Worm (Caenorhabditis elegans): ENCODE data around the gene vps-39.

vps-39 gene

DNA sequence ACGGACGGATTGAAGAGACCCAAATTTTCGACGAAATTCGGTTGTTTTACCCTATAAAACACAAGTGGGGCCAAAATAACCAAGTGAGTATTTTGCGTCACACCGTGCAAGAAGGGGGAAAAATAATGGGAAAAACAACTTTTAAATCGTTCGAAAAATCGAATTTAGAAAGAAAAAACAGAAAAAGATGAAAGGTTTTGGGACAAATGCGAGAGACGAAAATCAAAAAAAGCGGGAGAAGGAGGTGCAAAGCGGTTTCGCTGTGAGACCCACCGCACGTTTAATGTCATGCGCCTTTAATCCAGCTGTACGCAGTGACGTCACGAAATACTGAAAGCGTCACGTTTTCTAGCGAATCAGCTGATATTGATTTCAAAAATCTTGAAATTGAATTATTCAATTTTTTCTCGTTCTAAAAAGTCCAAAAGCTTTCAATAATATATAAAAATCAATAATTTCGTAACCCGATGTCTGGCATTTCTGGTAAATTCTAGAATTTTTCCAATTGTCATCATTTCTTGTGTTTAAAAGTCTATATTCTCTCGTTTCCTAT, 26.1 kb downstream of the vps-39 start, which contains the start of the genes ddx-17 and aip-1 (continued):
- TF ChIP-seq snpc-1.2 (GFP tag; IDR thresholded peaks at IDR 0.05) (no peak), madf-9 (GFP tag; conservative IDR thresholded peaks at IDR 0.05) (no peak), spr-1 (tag; optimal IDR thresholded peaks at IDR 0.05) (no peak)

DNA sequence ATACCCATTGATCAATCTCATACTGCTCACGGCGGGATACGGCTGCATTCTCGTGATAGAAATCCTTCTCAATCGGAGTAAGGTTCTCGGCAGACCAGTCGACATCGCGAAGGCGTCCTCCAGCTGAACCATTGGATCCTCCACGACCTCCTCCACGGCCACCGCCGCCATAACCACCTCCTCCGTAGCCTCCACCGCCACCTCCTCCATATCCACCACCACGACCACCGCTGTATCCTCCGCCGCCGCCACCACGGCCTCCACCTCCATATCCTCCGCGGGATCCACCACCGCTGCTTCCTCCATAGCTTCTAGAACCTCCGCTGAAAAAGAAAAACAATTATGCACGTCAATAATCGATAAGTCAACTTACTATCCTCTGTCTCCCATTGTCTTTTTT, 26.8 kb downstream of the vps-39 start:
- TF ChIP-seq spr-1 (tag; optimal IDR thresholded peaks at IDR 0.05) (no peak), egl-43 (GFP tag; IDR thresholded peaks at IDR 0.05) (0 out of 2 replicates have a peak, but pooled peaks have one; percentile 40), Y105C5A.15 (GFP tag; IDR thresholded peaks at IDR 0.05) (no peak), aly-2 (tag; optimal IDR thresholded peaks at IDR 0.05) (no peak), ceh-32 (tag; optimal IDR thresholded peaks at IDR 0.05; ENCODE audit: poor library complexity) (no peak), pha-4 (GFP tag; IDR thresholded peaks at IDR 0.05) (no peak), pha-4 (tag; optimal IDR thresholded peaks at IDR 0.05) (no peak), F44E2.7 (GFP tag; IDR thresholded peaks at IDR 0.05) (no peak), nhr-237 (tag; optimal IDR thresholded peaks at IDR 0.05) (no peak), vab-7 (GFP tag; IDR thresholded peaks at IDR 0.05) (0 out of 2 replicates have a peak, but pooled peaks have one; percentile 6), lin-1 (GFP tag; IDR thresholded peaks at IDR 0.05) (no peak), fos-1 (tag; optimal IDR thresholded peaks at IDR 0.05) (no peak), daf-16 (GFP tag; optimal IDR thresholded peaks at IDR 0.05) (no peak), daf-16 (tag; optimal IDR thresholded peaks at IDR 0.05) (no peak), D1046.2 (GFP tag; IDR thresholded peaks at IDR 0.05) (no peak), ztf-11 (tag; optimal IDR thresholded peaks at IDR 0.05) (no peak), saeg-2 (GFP tag; IDR thresholded peaks at IDR 0.05) (0 out of 2 replicates have a peak, but pooled peaks have one; percentile 25), php-3 (GFP tag; IDR thresholded peaks at IDR 0.05) (no peak), duxl-1 (tag; optimal IDR thresholded peaks at IDR 0.05; ENCODE audit: poor library complexity) (no peak), ama-1 (optimal IDR thresholded peaks at IDR 0.05) (no peak), mep-1 (tag; optimal IDR thresholded peaks at IDR 0.05) (no peak), ZK337.2 (GFP tag; IDR thresholded peaks at IDR 0.05) (no peak), set-16 (GFP tag; IDR thresholded peaks at IDR 0.05) (peak; percentile 96), nhr-11 (tag; optimal IDR thresholded peaks at IDR 0.05) (no peak)

DNA sequence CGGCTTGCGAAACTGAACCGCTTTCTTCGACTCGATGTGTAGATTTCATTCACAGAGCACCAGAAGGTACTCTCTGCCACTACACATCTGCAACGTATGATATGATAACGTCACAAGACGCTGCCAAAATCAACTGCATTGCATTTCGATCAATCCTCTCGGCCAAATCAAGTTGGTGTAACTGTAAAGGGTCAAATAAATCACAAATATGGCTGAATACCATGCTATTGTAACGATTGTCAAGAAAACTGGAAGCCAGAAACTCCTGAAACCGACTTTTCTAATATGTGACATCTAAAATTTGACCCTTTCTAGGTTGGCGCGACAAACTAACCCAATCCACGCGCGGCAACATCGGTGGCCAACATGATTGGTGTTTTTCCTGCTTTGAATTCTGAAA, 28.2 kb downstream of the vps-39 start:
- no peak for TF ChIP-seq lin-39 (tag; optimal IDR thresholded peaks at IDR 0.05)
- TF ChIP-seq skn-1 (tag; optimal IDR thresholded peaks at IDR 0.05): no peak
- no peak for TF ChIP-seq mdt-29 (GFP tag; IDR thresholded peaks at IDR 0.05)
- no peak for TF ChIP-seq T20F7.1 (GFP tag; optimal IDR thresholded peaks at IDR 0.05)

DNA sequence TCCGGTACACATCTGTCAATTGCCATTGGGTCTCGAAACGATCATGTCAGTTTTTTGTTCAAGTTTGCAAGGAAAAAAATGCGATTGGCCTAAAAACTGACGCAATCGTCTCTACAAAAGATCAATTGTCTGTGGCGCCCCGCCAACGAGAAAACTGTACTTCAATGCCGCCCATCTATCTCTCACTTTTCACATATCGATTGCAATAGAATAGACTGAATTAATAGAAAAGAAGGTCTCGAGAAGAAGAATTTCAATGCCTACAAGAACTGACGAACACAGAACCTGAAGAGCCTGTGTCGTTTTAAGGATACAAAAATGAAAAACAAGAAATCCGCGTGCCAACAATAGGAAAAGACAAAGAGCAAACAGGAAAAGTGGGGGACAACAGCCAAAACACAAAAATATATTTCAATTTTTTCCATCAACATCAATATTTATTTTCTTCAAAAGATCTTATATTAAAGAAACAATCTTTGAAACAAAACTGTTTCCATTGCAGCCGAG, 29.8 kb downstream of the vps-39 start:
- TF ChIP-seq rbr-2 (tag; optimal IDR thresholded peaks at IDR 0.05): peak; percentile 28
- no peak for TF ChIP-seq ztf-7 (tag; optimal IDR thresholded peaks at IDR 0.05)
- TF ChIP-seq ama-1 (optimal IDR thresholded peaks at IDR 0.05): peak; percentile 90
- no peak for TF ChIP-seq Y48G9A.11 (GFP tag; IDR thresholded peaks at IDR 0.05)
- no peak for TF ChIP-seq F44E2.7 (GFP tag; IDR thresholded peaks at IDR 0.05)
- no peak for TF ChIP-seq lin-15B (tag; optimal IDR thresholded peaks at IDR 0.05)
- peak; percentile 69 for TF ChIP-seq nhr-6 (tag; optimal IDR thresholded peaks at IDR 0.05)
- 0 out of 2 replicates have a peak, but pooled peaks have one; percentile 24 for TF ChIP-seq ceh-20 (GFP tag; IDR thresholded peaks at IDR 0.05)
- no peak for TF ChIP-seq Y5F2A.4 (GFP tag; optimal IDR thresholded peaks at IDR 0.05)
- TF ChIP-seq nhr-28 (tag; optimal IDR thresholded peaks at IDR 0.05): peak; percentile 3
- TF ChIP-seq aha-1 (tag): peak; percentile 98
- TF ChIP-seq ctbp-1 (GFP tag; IDR thresholded peaks at IDR 0.05): 0 out of 2 replicates have a peak, but pooled peaks have one; percentile 13
- TF ChIP-seq F49E8.2 (tag; optimal IDR thresholded peaks at IDR 0.05; ENCODE audit: borderline replicate concordance): peak; percentile 14
- no peak for TF ChIP-seq unc-62 (GFP tag; optimal IDR thresholded peaks at IDR 0.05 in 1 of 2)
- no peak for TF ChIP-seq unc-62 (tag; optimal IDR thresholded peaks at IDR 0.05)
- no peak for TF ChIP-seq jun-1 (tag; optimal IDR thresholded peaks at IDR 0.05)
- no peak for TF ChIP-seq lim-7 (GFP tag; IDR thresholded peaks at IDR 0.05)
- peak; percentile 26 for TF ChIP-seq pqm-1 (tag; optimal IDR thresholded peaks at IDR 0.05)
- TF ChIP-seq php-3 (GFP tag; IDR thresholded peaks at IDR 0.05): no peak
- no peak for TF ChIP-seq lin-13 (GFP tag; optimal IDR thresholded peaks at IDR 0.05)
- no peak for TF ChIP-seq mdl-1 (tag; optimal IDR thresholded peaks at IDR 0.05)
- TF ChIP-seq mep-1 (tag; optimal IDR thresholded peaks at IDR 0.05): peak; percentile 21
- no peak for TF ChIP-seq duxl-1 (tag; optimal IDR thresholded peaks at IDR 0.05; ENCODE audit: poor library complexity)

Measured in whole organism, L4 larva.